Worm (Caenorhabditis elegans): Measurements from ENCODE around the gene dot-1.2.

dot-1.2 gene

ce11 chrX:11896708-11897107 lies 27.5 kb upstream of the dot-1.2 start:
- TF ChIP-seq attf-5 (GFP tag; optimal IDR thresholded peaks at IDR 0.05) (no peak), K12H6.12 (tag; optimal IDR thresholded peaks at IDR 0.05) (no peak), attf-3 (GFP tag; conservative IDR thresholded peaks at IDR 0.05) (no peak), egl-18 (GFP tag; IDR thresholded peaks at IDR 0.05) (no peak), ztf-28 (GFP tag; IDR thresholded peaks at IDR 0.05) (no peak), ceh-58 (GFP tag; IDR thresholded peaks at IDR 0.05) (no peak), sptf-2 (GFP tag; optimal IDR thresholded peaks at IDR 0.05) (no peak), madf-8 (GFP tag; conservative IDR thresholded peaks at IDR 0.05) (no peak), lin-35 (GFP tag; optimal IDR thresholded peaks at IDR 0.05) (no peak), Y56A3A.18 (GFP tag; IDR thresholded peaks at IDR 0.05) (no peak), hrde-1 (tag; optimal IDR thresholded peaks at IDR 0.05; ENCODE audit: borderline replicate concordance) (no peak)

DNA sequence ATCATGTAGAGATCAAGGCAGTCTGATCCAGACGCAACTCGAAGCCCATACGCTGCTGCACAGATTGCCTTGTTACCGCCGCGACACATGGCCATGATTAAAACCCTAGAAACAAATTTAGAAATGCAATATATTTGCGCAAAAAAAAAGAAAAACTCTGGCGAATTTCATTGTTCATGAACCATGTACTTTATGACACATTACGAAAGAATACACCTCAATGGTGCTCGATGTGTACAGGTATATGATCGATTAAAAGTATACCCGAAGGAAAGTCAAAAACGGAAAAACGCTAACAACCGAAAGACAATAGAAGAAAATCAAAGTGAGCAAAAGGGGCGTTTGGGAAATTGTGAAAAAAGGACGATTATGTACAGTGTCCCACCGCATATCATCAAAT lies 23.2 kb upstream of the dot-1.2 start, which contains the start of gene Y62H9A.8:
Y62H9A.8 (minus strand) TSS at position 101 of the 400 bp plus-strand sequence.
- TF ChIP-seq mxl-1 (tag; optimal IDR thresholded peaks at IDR 0.05) = no peak
- no peak for TF ChIP-seq ets-4 (GFP tag; optimal IDR thresholded peaks at IDR 0.05)
- no peak for TF ChIP-seq F57A8.1 (GFP tag; optimal IDR thresholded peaks at IDR 0.05)
- TF ChIP-seq B0336.3 (GFP tag; IDR thresholded peaks at IDR 0.05) = no peak
- no peak for TF ChIP-seq bed-1 (GFP tag; IDR thresholded peaks at IDR 0.05)
- no peak for TF ChIP-seq ZK185.1 (tag; optimal IDR thresholded peaks at IDR 0.05; ENCODE audit: poor library complexity, severe bottlenecking)
- no peak for TF ChIP-seq akir-1 (GFP tag; optimal IDR thresholded peaks at IDR 0.05)
- no peak for TF ChIP-seq hsf-1 (GFP tag; IDR thresholded peaks at IDR 0.05)
- no peak for TF ChIP-seq hrde-1 (tag; optimal IDR thresholded peaks at IDR 0.05; ENCODE audit: borderline replicate concordance)
- TF ChIP-seq B0261.1 (tag; optimal IDR thresholded peaks at IDR 0.05) = no peak
- no peak for TF ChIP-seq unc-130 (GFP tag; optimal IDR thresholded peaks at IDR 0.05)
- no peak for TF ChIP-seq ztf-18 (tag; optimal IDR thresholded peaks at IDR 0.05)
- no peak for TF ChIP-seq hmg-20 (GFP tag; IDR thresholded peaks at IDR 0.05)
- no peak for TF ChIP-seq mcd-1 (GFP tag; IDR thresholded peaks at IDR 0.05)
- no peak for TF ChIP-seq nfyb-1 (GFP tag; IDR thresholded peaks at IDR 0.05)
- no peak for TF ChIP-seq somi-1 (GFP tag; optimal IDR thresholded peaks at IDR 0.05)
- no peak for TF ChIP-seq C17E4.6 (GFP tag; IDR thresholded peaks at IDR 0.05)
- TF ChIP-seq aptf-3 (GFP tag; IDR thresholded peaks at IDR 0.05) = no peak
- TF ChIP-seq F23B12.7 (tag; optimal IDR thresholded peaks at IDR 0.05; ENCODE audit: insufficient read depth) = no peak
- TF ChIP-seq Y67H2A.10 (GFP tag; conservative IDR thresholded peaks at IDR 0.05) = no peak

ce11 chrX:11885577-11885976 lies 16.4 kb upstream of the dot-1.2 start, which contains the start of gene Y62H9A.7:
TSS of gene Y62H9A.7 (minus strand) at chrX:11885677.
- TF ChIP-seq ceh-40 (GFP tag; IDR thresholded peaks at IDR 0.05) (no peak), lir-1 (GFP tag; conservative IDR thresholded peaks at IDR 0.05) (no peak), aptf-2 (GFP tag; conservative IDR thresholded peaks at IDR 0.05) (no peak), efl-1 (GFP tag; optimal IDR thresholded peaks at IDR 0.05) (no peak), nfya-1 (tag; optimal IDR thresholded peaks at IDR 0.05; ENCODE audit: borderline replicate concordance, insufficient read depth) (no peak)

- TF ChIP-seq dpl-1 (GFP tag; optimal IDR thresholded peaks at IDR 0.05) (no peak), nfya-2 (GFP tag; IDR thresholded peaks at IDR 0.05) (no peak), xnd-1 (tag; optimal IDR thresholded peaks at IDR 0.05) (no peak)
Measured at ce11 chrX:11882800-11883199, 13.6 kb upstream of the dot-1.2 start, which contains the start of the genes Y62H9A.5 and ule-5. TSS of gene Y62H9A.5 (minus strand) at chrX:11882900. TSS of gene ule-5 (plus strand) at chrX:11883127.
